Worm (Caenorhabditis elegans) whole organism, dauer: ENCODE results near the gene F53H1.4.
"Not testable (repeated sequence)": the region's sequence is repeated elsewhere in the genome, so short reads cannot be mapped to it uniquely, and the experiment has no call there.

Experiments
- unc-62 ChIP-seq: sonication (generic microtip); optimal IDR thresholded peaks from 2 replicates; lab custom pipeline; 2017; ENCODE audit warnings: missing biosample characterization, missing genetic modification reagents, missing genetic modification characterization

Gene F53H1.4

ce11 chrIV:1309600-1310207 is at the start of gene F53H1.4, which contains the start of gene ddx-46:
TSS of gene F53H1.4 (plus strand) at chrIV:1310166.
TSS of gene ddx-46 (minus strand) at chrIV:1309650.
- no peak for TF ChIP-seq unc-62

DNA sequence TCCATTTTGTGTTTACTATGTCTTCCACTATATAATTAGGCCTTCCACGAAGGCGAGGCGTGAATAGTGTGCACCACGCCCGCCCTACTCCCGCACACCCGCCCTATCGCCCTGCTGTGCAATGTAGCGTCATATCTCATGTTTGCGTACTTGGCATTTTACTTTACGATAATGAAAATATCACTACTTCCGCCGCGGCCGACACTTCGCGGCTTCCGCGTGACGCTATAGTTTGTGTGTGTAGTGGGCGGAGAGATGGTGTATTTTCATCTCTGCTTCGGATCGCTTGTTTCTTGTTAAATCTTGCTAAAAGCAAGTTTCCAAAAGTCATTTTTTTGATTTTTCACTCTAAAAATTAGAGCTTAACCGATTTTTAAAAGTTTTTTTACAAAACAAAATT is 49.5 kb upstream of the F53H1.4 start:
- TF ChIP-seq unc-62, result no peak

ce11 chrIV:1261024-1261423 is 48.9 kb upstream of the F53H1.4 start, which contains the start of gene clec-169:
TSS of gene clec-169 (plus strand) at chrIV:1261324.
- no peak for TF ChIP-seq unc-62

- TF ChIP-seq unc-62, result no peak
Measured at ce11 chrIV:1261930-1262329, 48.0 kb upstream of the F53H1.4 start.

- no peak for TF ChIP-seq unc-62
Measured at ce11 chrIV:1264928-1265327, 45.0 kb upstream of the F53H1.4 start, which contains the start of gene F38A1.13. TSS of gene F38A1.13 (plus strand) at chrIV:1265228.

DNA sequence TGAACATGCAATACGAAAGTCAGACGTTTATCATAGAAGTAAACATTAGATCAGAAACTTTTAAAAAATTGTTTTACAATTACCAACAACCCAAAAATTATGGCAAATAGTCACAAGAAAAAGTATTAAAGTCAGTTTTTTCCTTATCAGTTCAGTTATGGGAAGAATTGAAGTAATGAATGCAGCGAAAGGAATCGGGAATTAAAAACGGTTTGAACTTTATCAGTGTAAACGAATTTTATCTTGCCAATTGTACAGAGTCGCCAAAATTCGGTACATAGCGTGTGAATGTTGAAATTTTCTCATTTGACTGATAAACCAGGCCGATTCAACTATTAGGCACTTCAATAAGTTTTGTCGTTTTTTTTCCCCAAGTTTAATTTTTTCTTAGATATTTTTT is 43.8 kb upstream of the F53H1.4 start:
- TF ChIP-seq unc-62, result no peak

- TF ChIP-seq unc-62, result no peak
Measured at ce11 chrIV:1266724-1267123, 43.2 kb upstream of the F53H1.4 start, which contains the start of gene clec-170. TSS of gene clec-170 (plus strand) at chrIV:1266866.

DNA sequence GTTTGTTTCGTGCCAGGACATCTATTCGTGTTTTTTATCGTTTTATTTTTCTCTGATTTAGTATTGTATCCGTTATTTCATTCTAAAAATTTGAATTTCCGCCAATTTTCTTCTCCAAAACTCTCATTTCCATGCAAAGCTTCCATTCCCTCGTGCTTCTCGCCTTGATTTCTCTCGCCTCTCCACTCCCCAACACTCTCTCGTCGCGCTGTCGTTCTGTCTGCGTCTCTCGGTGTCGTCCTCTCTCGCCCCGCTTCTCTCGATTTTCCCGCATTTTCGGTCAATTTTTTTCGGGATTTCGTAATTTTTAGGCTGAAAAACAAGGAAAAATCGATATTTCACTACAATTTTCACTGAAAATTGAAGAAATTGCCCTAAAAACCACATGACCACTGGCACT is 35.4 kb upstream of the F53H1.4 start, which contains the start of gene C09E9.1:
TSS of gene C09E9.1 (plus strand) at position 286 of the 400 bp plus-strand sequence.
- no peak for TF ChIP-seq unc-62

DNA sequence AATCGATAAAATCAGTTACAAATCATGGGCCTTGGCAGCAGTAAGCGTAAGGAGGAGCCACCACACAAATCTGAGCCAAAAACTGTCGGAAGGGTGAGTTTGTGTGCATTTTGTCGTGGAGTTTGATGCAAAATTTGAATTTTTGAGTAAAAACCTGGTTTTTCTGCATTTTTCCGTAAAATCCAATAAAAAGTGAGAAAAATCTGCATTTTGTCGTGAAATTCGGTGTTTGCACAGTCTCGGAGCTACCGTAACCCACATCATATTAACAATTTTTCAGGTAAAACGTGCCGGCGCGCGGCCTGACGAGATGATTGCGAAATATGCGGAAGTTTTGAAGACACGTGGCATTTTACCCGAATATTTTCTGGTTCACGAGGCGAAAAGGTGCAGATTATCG is 34.1 kb upstream of the F53H1.4 start:
- TF ChIP-seq unc-62, result no peak

DNA sequence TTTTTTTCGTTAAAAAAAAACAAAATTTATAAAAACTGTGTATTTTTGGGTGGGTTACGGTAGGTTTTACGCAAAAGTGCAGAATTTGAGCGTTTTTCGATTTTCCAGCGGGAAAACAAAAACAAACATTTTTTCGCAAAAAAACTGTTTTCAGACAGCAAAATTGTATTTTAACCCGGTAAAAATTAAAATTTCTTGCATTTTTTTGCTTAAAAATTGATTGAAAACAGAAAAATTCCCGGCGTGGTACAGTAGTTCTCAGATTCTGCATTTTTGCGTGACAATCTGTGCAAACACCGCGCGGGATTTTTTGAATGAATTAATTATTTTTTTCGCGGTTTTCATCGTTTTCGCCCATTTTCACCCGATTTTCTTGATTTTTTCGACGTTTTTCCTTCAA is 32.9 kb upstream of the F53H1.4 start:
- TF ChIP-seq unc-62, result no peak

DNA sequence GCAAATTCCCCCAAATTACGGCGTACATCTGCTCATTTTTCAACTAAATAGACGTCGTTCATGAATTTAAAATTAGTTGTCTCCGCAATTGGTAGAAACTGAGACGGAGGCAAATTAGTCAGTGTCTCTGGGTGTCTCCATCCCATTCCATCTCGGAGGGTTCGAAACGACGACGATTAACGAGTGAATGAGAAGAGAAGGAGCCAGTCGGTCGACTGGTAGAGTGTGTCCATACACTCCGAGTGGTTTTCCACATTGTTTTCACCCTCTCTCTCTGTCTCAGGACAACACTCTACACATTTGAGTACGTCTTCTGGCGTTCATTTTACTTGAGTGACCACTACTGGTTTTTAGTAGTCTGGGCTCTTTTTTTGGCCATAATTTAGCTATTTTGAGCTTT is 31.0 kb upstream of the F53H1.4 start:
- no peak for TF ChIP-seq unc-62

DNA sequence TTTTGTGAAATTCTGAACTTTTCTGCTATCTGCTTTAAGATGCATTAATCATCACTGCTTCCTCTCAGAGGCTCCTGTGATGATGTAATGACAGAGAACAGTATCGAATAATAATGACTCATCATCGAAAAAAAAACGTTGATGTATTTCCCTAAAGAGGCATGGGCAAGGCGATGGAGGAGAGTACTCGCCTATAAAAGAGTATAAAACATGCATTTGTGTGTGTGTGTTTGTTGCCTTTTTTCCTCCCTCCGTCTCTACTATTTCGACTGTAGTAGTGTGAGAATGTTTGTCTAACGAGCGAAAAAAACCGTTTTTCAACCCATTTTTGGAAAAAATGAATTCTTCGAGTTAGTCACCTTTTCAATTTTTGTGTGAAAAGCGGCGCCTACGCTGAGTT is 25.1 kb upstream of the F53H1.4 start:
- no peak for TF ChIP-seq unc-62

- no peak for TF ChIP-seq unc-62
Measured at ce11 chrIV:1286549-1286948, 23.4 kb upstream of the F53H1.4 start.

ce11 chrIV:1289327-1289726 is 20.6 kb upstream of the F53H1.4 start, which contains the start of gene plst-1:
TSS of gene plst-1 (plus strand) at chrIV:1289627.
- TF ChIP-seq unc-62, result no peak

DNA sequence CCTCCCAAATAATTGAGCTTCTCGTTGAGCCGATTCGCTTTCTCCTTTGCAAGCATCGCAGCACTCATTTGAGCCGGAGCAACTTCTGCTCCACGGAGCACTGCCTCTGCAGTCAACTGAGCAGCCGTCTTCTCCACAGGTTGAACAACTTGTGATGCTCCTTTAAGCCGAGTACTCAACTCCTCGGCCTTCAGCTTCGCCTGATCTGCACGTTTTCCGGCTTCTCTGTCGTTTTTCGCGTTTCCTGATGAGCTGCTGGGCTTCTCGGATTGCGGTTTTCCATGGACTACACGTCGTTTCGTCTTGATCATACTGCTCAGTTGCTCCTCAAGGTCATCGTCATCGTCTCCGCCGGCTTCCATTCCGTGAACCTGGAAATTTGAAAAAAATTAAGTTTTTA is 11.0 kb upstream of the F53H1.4 start:
- no peak for TF ChIP-seq unc-62

- no peak for TF ChIP-seq unc-62
Measured at ce11 chrIV:1310337-1310736, 371 bp downstream of the F53H1.4 start.

ce11 chrIV:1328682-1329212 is 18.8 kb downstream of the F53H1.4 start, which contains the start of gene F53H1.3:
TSS of gene F53H1.3 (plus strand) at chrIV:1329162.
- no peak for TF ChIP-seq unc-62

- not testable (repeated sequence) for TF ChIP-seq unc-62
Measured at ce11 chrIV:1340788-1341187, 30.8 kb downstream of the F53H1.4 start, which contains the start of gene F58F6.6. TSS of gene F58F6.6 (plus strand) at chrIV:1341088.
